Fruit fly (Drosophila melanogaster): ENCODE measurements around the gene CG13031.

dm6 chr3L:16699292-16700026 is 25.2 kb upstream of the CG13031 start:
- TF ChIP-seq CG7045 (GFP tag; optimal IDR thresholded peaks at IDR 0.05): no peak
- TF ChIP-seq toe (GFP tag; optimal IDR thresholded peaks at IDR 0.05): no peak
- TF ChIP-seq ovo (GFP tag; optimal IDR thresholded peaks at IDR 0.05): no peak
- no peak for TF ChIP-seq cnc (optimal IDR thresholded peaks at IDR 0.05)
